Fruit fly (Drosophila melanogaster) Kc167 (cell line): ENCODE results near the gene Pex3.

ENCODE experiments used
- Myc ChIP-seq: fragments of >200 bp; optimal IDR thresholded peaks from 2 replicates; lab custom pipeline; 2017; ENCODE audit warnings: missing external identifiers
- h ChIP-seq: fragments of >200 bp; optimal IDR thresholded peaks from 3 replicates; lab custom pipeline; 2018; ENCODE audit warnings: missing external identifiers
- psq ChIP-seq: fragments of >200 bp; optimal IDR thresholded peaks from 2 replicates; lab custom pipeline; 2017; ENCODE audit warnings: missing external identifiers

DNA sequence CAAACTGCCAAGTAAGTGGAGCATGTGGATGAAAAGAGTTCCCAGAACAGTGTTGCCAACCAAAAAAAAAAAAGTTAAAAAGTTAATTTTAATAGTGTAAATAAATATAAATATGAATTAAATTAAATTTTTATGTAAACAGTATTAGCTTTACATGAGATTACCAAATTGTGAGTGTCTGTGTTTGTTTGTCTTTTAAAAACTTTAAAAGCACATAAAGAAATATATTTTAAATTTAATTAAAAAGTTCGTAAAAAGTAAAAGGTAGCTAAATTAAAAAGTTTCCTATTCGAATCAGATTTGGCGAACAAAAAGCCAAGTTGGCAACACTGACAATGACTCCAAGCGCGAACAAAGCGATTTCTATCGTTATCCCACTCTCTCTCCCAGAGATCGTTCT lies 35.2 kb upstream of the Pex3 start:
- TF ChIP-seq Myc (no peak), psq (lab: Kevin White, UChicago) (no peak), h (no peak)
